Worm (Caenorhabditis elegans): ENCODE results near the gene F33G12.3.
A peak's percentile ranks its signal among the peaks of the same experiment; 100 is the strongest.

DNA sequence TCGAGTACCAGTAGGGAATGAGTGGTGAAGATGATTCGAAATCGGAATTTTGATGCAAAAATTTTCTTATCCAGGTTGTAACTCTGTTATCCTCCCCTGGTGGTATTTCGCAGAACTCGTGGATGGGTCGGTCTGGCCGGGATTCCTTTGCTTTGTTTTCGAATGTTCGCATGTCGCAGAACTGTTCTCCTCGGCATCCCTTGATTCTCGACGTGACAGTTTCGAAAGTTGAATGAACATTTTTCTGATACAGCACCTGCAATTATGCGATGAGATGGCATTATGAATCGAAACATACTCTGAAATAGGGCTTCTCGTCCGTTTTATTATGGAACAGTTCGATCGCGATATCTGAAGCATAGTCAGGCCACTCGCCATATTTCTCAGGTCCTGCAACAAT is 22.4 kb upstream of the F33G12.3 start:
- no peak for TF ChIP-seq F52B5.7 (tag; optimal IDR thresholded peaks at IDR 0.05)
- no peak for TF ChIP-seq nfya-1 (tag; optimal IDR thresholded peaks at IDR 0.05; ENCODE audit: borderline replicate concordance, insufficient read depth)
- no peak for TF ChIP-seq cebp-2 (GFP tag; IDR thresholded peaks at IDR 0.05)
- peak; percentile 9 for TF ChIP-seq efl-1 (GFP tag; optimal IDR thresholded peaks at IDR 0.05)
- TF ChIP-seq snpc-1.3 (tag; optimal IDR thresholded peaks at IDR 0.05; ENCODE audit: insufficient read depth): no peak
- no peak for TF ChIP-seq pha-4 (tag; optimal IDR thresholded peaks at IDR 0.05)
- no peak for TF ChIP-seq unc-62 (GFP tag; optimal IDR thresholded peaks at IDR 0.05)
- no peak for TF ChIP-seq madf-10 (tag; optimal IDR thresholded peaks at IDR 0.05)
- no peak for TF ChIP-seq snpc-4 (GFP tag; optimal IDR thresholded peaks at IDR 0.05)
- peak in 1 of 4 experiments; percentile 73 for TF ChIP-seq snpc-4 (tag; optimal IDR thresholded peaks at IDR 0.05)
- TF ChIP-seq ets-4 (GFP tag; optimal IDR thresholded peaks at IDR 0.05): no peak
- TF ChIP-seq ztf-25 (GFP tag; IDR thresholded peaks at IDR 0.05): no peak
- no peak for TF ChIP-seq B0035.1 (tag; optimal IDR thresholded peaks at IDR 0.05)
